Fruit fly (Drosophila melanogaster): ENCODE data around the gene cyc.

The cyc gene

dm6 chr3L:19834143-19834794, 18.5 kb upstream of the cyc start, which contains the start of the genes trc and CG32221 (continued):
- TF ChIP-seq vnd (GFP tag; IDR thresholded peaks at IDR 0.05; ENCODE audit: partially characterized antibody) (0 out of 3 replicates have a peak, but pooled peaks have one; percentile 44), gsb-n (tag; optimal IDR thresholded peaks at IDR 0.05) (no peak), MBD-R2 (GFP tag; IDR thresholded peaks at IDR 0.05) (peak; percentile 81), CG5180 (GFP tag; optimal IDR thresholded peaks at IDR 0.05) (no peak), CG7357 (GFP tag; IDR thresholded peaks at IDR 0.05) (no peak), Deaf1 (tag; optimal IDR thresholded peaks at IDR 0.05) (no peak), sd (tag; optimal IDR thresholded peaks at IDR 0.05) (no peak), repo (GFP tag; optimal IDR thresholded peaks at IDR 0.05) (no peak), Ssrp (tag; optimal IDR thresholded peaks at IDR 0.05) (no peak), Dad (GFP tag; optimal IDR thresholded peaks at IDR 0.05) (peak; percentile 14), cg (GFP tag; optimal IDR thresholded peaks at IDR 0.05) (no peak), wdn (GFP tag; IDR thresholded peaks at IDR 0.05) (no peak), mld (GFP tag; IDR thresholded peaks at IDR 0.05; ENCODE audit: partially characterized antibody) (peak; percentile 39; the same call in 1 of the 3 replicates), jigr1 (GFP tag; IDR thresholded peaks at IDR 0.05) (no peak), ftz-f1 (GFP tag; optimal IDR thresholded peaks at IDR 0.05) (no peak), CG10462 (GFP tag; optimal IDR thresholded peaks at IDR 0.05) (no peak), Ptx1 (GFP tag; IDR thresholded peaks at IDR 0.05) (peak; percentile 57), crol (GFP tag; IDR thresholded peaks at IDR 0.05) (no peak), odd (GFP tag; optimal IDR thresholded peaks at IDR 0.05) (no peak), Atf3 (GFP tag; optimal IDR thresholded peaks at IDR 0.05) (no peak), mam (GFP tag; optimal IDR thresholded peaks at IDR 0.05) (peak; percentile 17), CG7963 (GFP tag; IDR thresholded peaks at IDR 0.05; ENCODE audit: partially characterized antibody) (peak; percentile 63; the same call in 2 of the 3 replicates), CG42726 (GFP tag; IDR thresholded peaks at IDR 0.05; ENCODE audit: partially characterized antibody) (peak; percentile 77), CG31224 (GFP tag; IDR thresholded peaks at IDR 0.05) (peak; percentile 24; the same call in 1 of the 2 replicates), emc (GFP tag; optimal IDR thresholded peaks at IDR 0.05) (no peak), caup (GFP tag; optimal IDR thresholded peaks at IDR 0.05; ENCODE audit: severe bottlenecking) (no peak), CG12155 (GFP tag; optimal IDR thresholded peaks at IDR 0.05) (no peak), CG11398 (GFP tag; optimal IDR thresholded peaks at IDR 0.05) (no peak), Dp (GFP tag; optimal IDR thresholded peaks at IDR 0.05) (peak; percentile 47), usp (GFP tag; optimal IDR thresholded peaks at IDR 0.05) (no peak), cas (GFP tag; IDR thresholded peaks at IDR 0.05) (no peak), CG31365 (tag; optimal IDR thresholded peaks at IDR 0.05) (no peak), CG6254 (GFP tag; optimal IDR thresholded peaks at IDR 0.05) (peak; percentile 11), CG8089 (GFP tag; optimal IDR thresholded peaks at IDR 0.05) (peak; percentile 24), CG4617 (GFP tag; optimal IDR thresholded peaks at IDR 0.05; ENCODE audit: borderline replicate concordance) (peak; percentile 94), CG17328 (GFP tag; IDR thresholded peaks at IDR 0.05) (peak; percentile 45; the same call in 1 of the 2 replicates), fd3F (GFP tag; optimal IDR thresholded peaks at IDR 0.05) (peak; percentile 10), sens-2 (GFP tag; IDR thresholded peaks at IDR 0.05) (no peak), CG6689 (GFP tag; IDR thresholded peaks at IDR 0.05) (no peak), CG14710 (tag; optimal IDR thresholded peaks at IDR 0.05) (peak; percentile 65), CG1647 (GFP tag; optimal IDR thresholded peaks at IDR 0.05) (no peak), ATbp (GFP tag; optimal IDR thresholded peaks at IDR 0.05) (no peak), CG33213 (GFP tag; optimal IDR thresholded peaks at IDR 0.05) (no peak), NK7.1 (GFP tag; optimal IDR thresholded peaks at IDR 0.05) (no peak), dimm (GFP tag; IDR thresholded peaks at IDR 0.05) (no peak), nau (GFP tag; optimal IDR thresholded peaks at IDR 0.05) (no peak), bcd (GFP tag; optimal IDR thresholded peaks at IDR 0.05) (no peak), ewg (GFP tag; optimal IDR thresholded peaks at IDR 0.05) (no peak), insv (GFP tag; optimal IDR thresholded peaks at IDR 0.05) (peak in 1 of 2 experiments; percentile 47), lmd (GFP tag; IDR thresholded peaks at IDR 0.05) (peak; percentile 36; the same call in 1 of the 2 replicates)
